Worm (Caenorhabditis elegans): ENCODE results near the gene Y62H9A.14.

Y62H9A.14 gene

DNA sequence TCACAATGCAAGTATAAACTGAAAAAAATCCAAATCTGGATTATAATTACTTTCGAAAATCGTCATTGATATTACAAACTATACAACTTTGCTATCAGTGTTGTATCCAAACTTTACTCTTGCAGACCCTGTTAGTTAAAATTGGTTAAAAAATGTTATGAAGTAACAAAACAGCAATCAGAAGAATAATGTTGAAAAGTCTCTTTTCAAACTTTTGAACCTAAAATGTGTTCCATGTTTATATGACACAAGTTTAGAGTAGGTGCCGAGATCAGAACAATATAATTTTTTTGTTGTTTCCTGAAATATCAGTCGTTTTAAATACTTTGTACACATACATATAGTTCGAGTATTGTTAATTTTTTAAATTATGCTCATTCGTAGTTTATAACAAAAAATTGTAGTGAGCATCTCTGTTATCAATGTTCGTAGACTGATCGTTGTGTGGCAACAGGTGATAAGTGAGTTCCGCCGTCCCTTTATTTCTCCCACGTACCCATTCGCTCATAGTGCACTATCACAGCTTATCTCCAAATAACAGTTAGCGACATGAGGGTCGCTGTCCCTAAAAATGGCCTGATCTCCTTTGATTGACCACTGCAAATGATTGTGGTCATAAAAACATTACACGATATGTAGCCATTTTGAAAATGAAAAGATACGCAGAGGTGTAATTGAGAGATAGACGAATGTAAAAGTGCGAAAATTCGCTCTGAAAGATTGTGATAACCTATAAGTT is 41.2 kb downstream of the Y62H9A.14 start:
- no peak for TF ChIP-seq F13C5.2 (tag; optimal IDR thresholded peaks at IDR 0.05)
- no peak for TF ChIP-seq sea-1 (GFP tag; conservative IDR thresholded peaks at IDR 0.05)
- no peak for TF ChIP-seq hmbx-1 (tag; optimal IDR thresholded peaks at IDR 0.05)
- TF ChIP-seq ceh-13 (GFP tag; optimal IDR thresholded peaks at IDR 0.05): no peak
- no peak for TF ChIP-seq ets-7 (tag; optimal IDR thresholded peaks at IDR 0.05)
- TF ChIP-seq pes-1 (GFP tag; IDR thresholded peaks at IDR 0.05): no peak
- TF ChIP-seq hmg-4 (GFP tag; optimal IDR thresholded peaks at IDR 0.05): no peak
- TF ChIP-seq tbx-37 (GFP tag; conservative IDR thresholded peaks at IDR 0.05): no peak
- no peak for TF ChIP-seq tra-4 (tag; optimal IDR thresholded peaks at IDR 0.05)
- no peak for TF ChIP-seq tbx-11 (GFP tag; IDR thresholded peaks at IDR 0.05)
- no peak for TF ChIP-seq scrt-1 (GFP tag; IDR thresholded peaks at IDR 0.05)

DNA sequence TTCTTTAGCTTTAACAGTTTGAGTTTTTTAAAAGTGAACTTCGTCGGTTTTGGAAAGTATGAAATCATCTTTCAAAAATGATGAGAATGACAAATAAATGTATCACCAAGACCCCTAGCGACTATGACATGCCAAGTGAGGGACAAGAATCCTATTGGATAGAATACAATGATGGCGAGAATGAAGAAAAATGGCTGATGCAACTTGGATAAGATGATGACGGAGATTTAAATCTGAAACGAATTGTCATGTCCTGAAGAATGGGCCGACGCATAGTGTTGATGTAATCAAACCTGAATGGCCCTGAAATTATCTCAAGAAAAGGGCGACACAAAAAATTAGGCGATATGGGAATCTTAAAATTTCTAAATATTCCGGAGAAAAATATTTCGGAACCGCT is 42.6 kb downstream of the Y62H9A.14 start:
- TF ChIP-seq pes-1 (GFP tag; IDR thresholded peaks at IDR 0.05): no peak
- no peak for TF ChIP-seq ceh-13 (GFP tag; optimal IDR thresholded peaks at IDR 0.05)
- no peak for TF ChIP-seq hnd-1 (tag; optimal IDR thresholded peaks at IDR 0.05)

DNA sequence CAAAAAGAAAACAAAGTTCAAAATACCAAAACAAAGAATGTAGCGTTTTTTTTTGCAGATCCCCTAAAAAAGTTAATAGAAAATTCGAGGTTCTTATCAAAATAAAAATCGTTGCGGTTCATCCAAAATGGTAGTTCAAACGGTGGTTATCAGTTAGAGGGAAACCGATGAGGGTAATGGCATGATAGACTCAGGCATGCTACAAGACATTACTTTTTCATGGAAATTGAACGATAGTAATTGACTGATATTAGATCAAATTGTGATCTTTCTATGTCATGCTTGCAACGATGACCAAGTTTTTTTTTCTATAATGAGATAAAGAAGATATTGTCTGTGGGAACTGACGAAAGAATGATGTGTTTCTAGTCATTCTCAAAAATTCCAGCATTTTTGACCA is 43.5 kb downstream of the Y62H9A.14 start:
- no peak for TF ChIP-seq tbx-11 (GFP tag; IDR thresholded peaks at IDR 0.05)
- TF ChIP-seq hmbx-1 (tag; optimal IDR thresholded peaks at IDR 0.05): no peak
- TF ChIP-seq aly-1 (tag; optimal IDR thresholded peaks at IDR 0.05): no peak
- no peak for TF ChIP-seq ama-1 (optimal IDR thresholded peaks at IDR 0.05)

DNA sequence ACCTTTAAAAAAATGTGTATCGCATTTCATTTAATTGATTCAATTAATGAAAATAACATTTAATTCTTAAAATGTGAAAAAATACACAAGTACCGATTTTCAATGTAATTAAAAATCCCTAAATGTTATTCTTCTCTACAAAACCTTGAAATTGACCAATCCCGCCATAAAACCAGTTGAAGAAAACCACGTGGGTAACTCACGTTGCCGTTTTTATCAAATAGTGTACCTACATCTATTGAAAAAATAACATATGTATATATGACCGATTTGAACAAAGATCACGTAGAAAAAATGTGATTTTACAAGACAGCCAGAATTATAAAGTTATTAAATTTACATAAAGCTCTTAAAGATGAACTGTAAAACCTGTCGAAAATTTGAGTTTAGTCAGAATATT is 44.1 kb downstream of the Y62H9A.14 start:
- TF ChIP-seq tbx-11 (GFP tag; IDR thresholded peaks at IDR 0.05) (no peak), hmbx-1 (tag; optimal IDR thresholded peaks at IDR 0.05) (no peak), sea-1 (GFP tag; conservative IDR thresholded peaks at IDR 0.05) (no peak), B0310.2 (tag; optimal IDR thresholded peaks at IDR 0.05) (no peak), hnd-1 (tag; optimal IDR thresholded peaks at IDR 0.05) (no peak), ets-7 (tag; optimal IDR thresholded peaks at IDR 0.05) (no peak), tra-4 (tag; optimal IDR thresholded peaks at IDR 0.05) (no peak), ceh-13 (GFP tag; optimal IDR thresholded peaks at IDR 0.05) (no peak), flt-1 (GFP tag; IDR thresholded peaks at IDR 0.05) (no peak), hmg-4 (GFP tag; optimal IDR thresholded peaks at IDR 0.05) (no peak), tbx-37 (GFP tag; conservative IDR thresholded peaks at IDR 0.05) (no peak), F13C5.2 (tag; optimal IDR thresholded peaks at IDR 0.05) (no peak), ama-1 (optimal IDR thresholded peaks at IDR 0.05) (no peak), scrt-1 (GFP tag; IDR thresholded peaks at IDR 0.05) (no peak), ceh-36 (tag; optimal IDR thresholded peaks at IDR 0.05) (no peak), pes-1 (GFP tag; IDR thresholded peaks at IDR 0.05) (no peak), aly-1 (tag; optimal IDR thresholded peaks at IDR 0.05) (no peak)

DNA sequence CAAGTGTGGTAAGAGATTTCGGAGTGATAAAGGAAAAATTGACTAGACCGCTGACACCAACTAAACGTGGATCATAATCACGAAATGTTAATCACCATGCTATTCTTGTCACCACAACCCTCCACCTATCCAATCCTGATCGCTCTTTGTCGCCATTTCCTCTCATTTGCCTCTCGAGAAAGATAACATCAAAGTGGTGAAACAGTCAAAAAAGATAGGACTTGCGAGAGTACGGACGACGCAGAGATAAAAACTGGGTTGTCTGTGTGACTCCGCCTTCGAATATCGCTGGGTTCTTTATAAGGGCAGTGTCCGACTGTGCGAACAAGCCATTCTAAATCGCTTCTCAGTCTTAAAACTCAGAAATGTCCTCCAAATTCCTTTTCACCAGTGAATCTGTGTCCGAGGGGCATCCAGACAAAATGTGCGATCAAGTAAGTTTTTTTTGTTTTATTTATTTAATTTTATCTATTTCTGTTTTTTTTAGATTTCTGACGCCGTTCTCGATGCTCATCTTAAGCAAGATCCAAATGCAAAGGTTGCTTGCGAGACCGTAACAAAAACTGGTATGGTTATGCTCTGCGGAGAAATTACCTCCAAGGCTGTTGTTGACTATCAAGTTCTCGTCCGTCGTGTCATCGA is 44.8 kb downstream of the Y62H9A.14 start, which contains the start of gene sams-1:
TSS of gene sams-1 (plus strand) at position 300 of the 642 bp plus-strand sequence.
- TF ChIP-seq ceh-36 (tag; optimal IDR thresholded peaks at IDR 0.05) (no peak), ets-7 (tag; optimal IDR thresholded peaks at IDR 0.05) (no peak), hmbx-1 (tag; optimal IDR thresholded peaks at IDR 0.05) (no peak), ama-1 (optimal IDR thresholded peaks at IDR 0.05) (no peak), tra-4 (tag; optimal IDR thresholded peaks at IDR 0.05) (no peak), ceh-13 (GFP tag; optimal IDR thresholded peaks at IDR 0.05) (no peak), B0310.2 (tag; optimal IDR thresholded peaks at IDR 0.05) (no peak), flt-1 (GFP tag; IDR thresholded peaks at IDR 0.05) (no peak), scrt-1 (GFP tag; IDR thresholded peaks at IDR 0.05) (no peak), tbx-37 (GFP tag; conservative IDR thresholded peaks at IDR 0.05) (no peak), hmg-4 (GFP tag; optimal IDR thresholded peaks at IDR 0.05) (no peak), tbx-11 (GFP tag; IDR thresholded peaks at IDR 0.05) (no peak), pes-1 (GFP tag; IDR thresholded peaks at IDR 0.05) (no peak), aly-1 (tag; optimal IDR thresholded peaks at IDR 0.05) (no peak), F13C5.2 (tag; optimal IDR thresholded peaks at IDR 0.05) (no peak), hnd-1 (tag; optimal IDR thresholded peaks at IDR 0.05) (no peak), sea-1 (GFP tag; conservative IDR thresholded peaks at IDR 0.05) (no peak)

- no peak for TF ChIP-seq F13C5.2 (tag; optimal IDR thresholded peaks at IDR 0.05)
These were observed 46.0 kb downstream of the Y62H9A.14 start for ce11 chrX:11967034-11967433.

- no peak for TF ChIP-seq B0310.2 (tag; optimal IDR thresholded peaks at IDR 0.05)
- no peak for TF ChIP-seq hnd-1 (tag; optimal IDR thresholded peaks at IDR 0.05)
- TF ChIP-seq ama-1 (optimal IDR thresholded peaks at IDR 0.05): no peak
- no peak for TF ChIP-seq tra-4 (tag; optimal IDR thresholded peaks at IDR 0.05)
These were observed 47.1 kb downstream of the Y62H9A.14 start for ce11 chrX:11968024-11968598.

ce11 chrX:11969085-11969484 is 48.1 kb downstream of the Y62H9A.14 start:
- TF ChIP-seq hnd-1 (tag; optimal IDR thresholded peaks at IDR 0.05) (no peak), flt-1 (GFP tag; IDR thresholded peaks at IDR 0.05) (no peak), aly-1 (tag; optimal IDR thresholded peaks at IDR 0.05) (no peak), tbx-11 (GFP tag; IDR thresholded peaks at IDR 0.05) (no peak), ama-1 (optimal IDR thresholded peaks at IDR 0.05) (no peak), scrt-1 (GFP tag; IDR thresholded peaks at IDR 0.05) (no peak), B0310.2 (tag; optimal IDR thresholded peaks at IDR 0.05) (no peak), ceh-36 (tag; optimal IDR thresholded peaks at IDR 0.05) (no peak), hmbx-1 (tag; optimal IDR thresholded peaks at IDR 0.05) (no peak), ceh-13 (GFP tag; optimal IDR thresholded peaks at IDR 0.05) (no peak)
